Fruit fly (Drosophila melanogaster): Measurements from ENCODE around the gene CG5274.

Gene CG5274

DNA sequence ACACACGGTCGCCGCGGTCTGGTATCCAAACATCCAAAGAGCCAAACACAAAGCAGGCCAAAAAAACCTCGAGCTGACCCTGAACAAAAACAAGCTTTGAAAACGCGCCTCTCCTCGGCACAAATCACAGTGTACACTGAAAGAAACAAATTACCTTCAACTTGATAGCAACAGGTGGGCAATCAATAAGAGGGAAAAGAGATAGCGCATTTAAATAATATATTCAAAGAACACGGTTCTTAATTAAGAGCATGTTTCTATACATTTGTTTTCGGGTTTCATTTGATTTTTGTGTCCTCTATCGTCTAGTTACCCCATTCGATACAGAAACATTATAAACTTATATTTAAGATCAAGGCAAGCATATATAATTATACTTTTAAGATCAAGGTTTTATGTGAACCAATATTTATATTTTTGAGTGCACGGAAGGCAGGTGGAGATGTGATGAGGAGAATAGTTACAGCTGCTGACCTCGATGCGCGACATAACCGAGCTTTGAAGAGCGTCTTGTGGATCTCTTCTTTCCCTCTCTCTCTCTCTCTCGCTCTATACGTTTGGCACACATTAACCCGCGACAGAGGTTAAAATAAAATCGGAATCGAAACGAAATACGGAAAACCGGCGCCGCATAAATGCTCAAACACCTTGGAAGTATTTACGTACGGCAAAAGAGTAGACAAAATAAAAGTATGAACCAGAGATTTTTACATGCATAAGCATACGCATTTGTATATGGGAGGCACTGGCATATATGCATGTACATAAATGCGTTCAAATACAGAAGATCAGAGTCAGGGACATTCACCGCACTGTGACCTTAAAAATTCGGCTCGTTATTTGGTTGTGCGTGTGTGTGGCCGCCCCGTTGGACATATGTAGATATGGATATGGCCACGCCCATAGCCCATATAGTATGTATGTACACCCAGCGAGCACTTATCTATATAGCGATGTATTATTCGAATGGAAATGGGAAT lies 28.9 kb downstream of the CG5274 start:
- peak; percentile 62; the same call in 2 of the 3 replicates for TF ChIP-seq CG4496 (GFP tag; IDR thresholded peaks at IDR 0.05)
- TF ChIP-seq Pif1A (GFP tag; optimal IDR thresholded peaks at IDR 0.05): peak; percentile 85
- peak; percentile 19 for TF ChIP-seq CG13204 (GFP tag; optimal IDR thresholded peaks at IDR 0.05)
- TF ChIP-seq fd96Ca (GFP tag; IDR thresholded peaks at IDR 0.05): peak; percentile 65
- TF ChIP-seq D1 (tag; optimal IDR thresholded peaks at IDR 0.05): peak; percentile 16
- TF ChIP-seq CG14655 (GFP tag; optimal IDR thresholded peaks at IDR 0.05): no peak
- TF ChIP-seq CG34367 (tag; optimal IDR thresholded peaks at IDR 0.05): peak; percentile 62
- peak; percentile 29; the same call in 1 of the 2 replicates for TF ChIP-seq CG10348 (GFP tag; IDR thresholded peaks at IDR 0.05)
- peak; percentile 84 for TF ChIP-seq Pif1B (GFP tag; optimal IDR thresholded peaks at IDR 0.05)
- peak; percentile 65 for TF ChIP-seq CG15710 (tag; optimal IDR thresholded peaks at IDR 0.05)
- TF ChIP-seq CG32121 (GFP tag; IDR thresholded peaks at IDR 0.05): peak; percentile 70
- peak; percentile 35; the same call in 1 of the 2 replicates for TF ChIP-seq CG12605 (GFP tag; IDR thresholded peaks at IDR 0.05)
- TF ChIP-seq Snoo (tag; optimal IDR thresholded peaks at IDR 0.05): peak; percentile 65
- TF ChIP-seq CG8159 (tag; optimal IDR thresholded peaks at IDR 0.05): peak; percentile 80
- peak; percentile 22 for TF ChIP-seq gl (tag; optimal IDR thresholded peaks at IDR 0.05)
- peak; percentile 75 for TF ChIP-seq CG17806 (tag; optimal IDR thresholded peaks at IDR 0.05)
- no peak for TF ChIP-seq rn (GFP tag; IDR thresholded peaks at IDR 0.05)
- no peak for TF ChIP-seq EcR (GFP tag; optimal IDR thresholded peaks at IDR 0.05)
- TF ChIP-seq CG8301 (tag; optimal IDR thresholded peaks at IDR 0.05): peak; percentile 87
- peak; percentile 78 for TF ChIP-seq CG9948 (tag; optimal IDR thresholded peaks at IDR 0.05)
- TF ChIP-seq Ets98B (GFP tag; IDR thresholded peaks at IDR 0.05): peak; percentile 53

- TF ChIP-seq CG8301 (tag; optimal IDR thresholded peaks at IDR 0.05): no peak
- no peak for TF ChIP-seq CG15710 (tag; optimal IDR thresholded peaks at IDR 0.05)
- TF ChIP-seq gl (tag; optimal IDR thresholded peaks at IDR 0.05): no peak
- no peak for TF ChIP-seq CG12605 (GFP tag; IDR thresholded peaks at IDR 0.05)
- TF ChIP-seq EcR (GFP tag; optimal IDR thresholded peaks at IDR 0.05): no peak
These were observed 29.7 kb downstream of the CG5274 start for dm6 chr3L:20397770-20398169.

DNA sequence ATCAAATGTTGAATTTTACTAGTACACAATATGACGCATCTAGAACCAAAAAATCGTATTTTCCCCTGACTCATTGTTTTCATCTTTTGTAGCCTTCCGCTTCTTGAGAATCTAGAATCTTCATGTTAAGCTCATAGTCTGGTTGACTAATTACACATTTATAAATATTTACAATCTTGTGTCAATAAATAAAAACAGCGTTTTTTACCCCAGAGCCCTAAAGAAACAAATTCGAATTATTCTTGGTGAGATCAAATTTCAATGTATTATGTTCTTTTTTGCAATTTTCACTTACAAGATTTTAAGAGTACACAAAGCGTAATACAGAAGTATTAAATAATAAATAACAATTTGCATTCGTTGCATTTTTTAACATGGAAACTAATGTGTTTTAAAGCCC lies 31.4 kb downstream of the CG5274 start:
- TF ChIP-seq CG4496 (GFP tag; IDR thresholded peaks at IDR 0.05): no peak

DNA sequence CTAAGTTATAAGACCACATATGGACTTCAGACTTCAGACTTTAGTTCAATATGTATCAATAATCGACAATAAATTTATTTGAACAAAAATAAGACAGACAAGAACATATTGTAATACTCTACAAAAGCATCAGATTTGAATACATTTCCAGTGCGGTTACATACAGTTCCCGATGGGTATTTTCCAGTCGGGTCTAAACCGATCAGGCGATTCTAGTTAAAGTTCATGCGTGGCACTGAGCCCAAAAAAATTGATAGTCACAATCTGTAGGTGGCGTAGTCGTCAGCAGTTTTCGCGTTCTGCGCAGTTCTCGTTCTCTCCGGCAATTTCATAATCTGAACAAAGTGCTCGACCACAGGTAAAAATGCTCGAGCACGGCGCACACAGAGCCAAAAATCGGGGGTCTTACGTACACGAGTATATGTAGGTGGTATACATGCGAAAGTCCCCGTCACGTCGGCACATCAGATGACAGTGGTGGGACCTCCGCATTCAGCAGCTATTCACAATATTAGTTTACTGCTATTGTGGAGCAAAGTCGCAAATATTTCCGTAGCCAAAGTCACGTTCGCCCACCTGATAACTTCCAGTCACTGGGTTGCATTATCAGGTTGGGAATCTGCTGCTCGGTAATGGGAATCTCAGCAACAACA lies 32.1 kb downstream of the CG5274 start:
- peak; percentile 7 for TF ChIP-seq Pif1B (GFP tag; optimal IDR thresholded peaks at IDR 0.05)
- TF ChIP-seq CG13204 (GFP tag; optimal IDR thresholded peaks at IDR 0.05): no peak
- no peak for TF ChIP-seq CG14655 (GFP tag; optimal IDR thresholded peaks at IDR 0.05)
- TF ChIP-seq D1 (tag; optimal IDR thresholded peaks at IDR 0.05): no peak
- TF ChIP-seq Pif1A (GFP tag; optimal IDR thresholded peaks at IDR 0.05): no peak
- TF ChIP-seq fd96Ca (GFP tag; IDR thresholded peaks at IDR 0.05): 0 out of 3 replicates have a peak, but pooled peaks have one; percentile 13
- TF ChIP-seq Snoo (tag; optimal IDR thresholded peaks at IDR 0.05): no peak
- TF ChIP-seq CG15710 (tag; optimal IDR thresholded peaks at IDR 0.05): no peak
- TF ChIP-seq rn (GFP tag; IDR thresholded peaks at IDR 0.05): no peak
- no peak for TF ChIP-seq CG9948 (tag; optimal IDR thresholded peaks at IDR 0.05)
- TF ChIP-seq CG12605 (GFP tag; IDR thresholded peaks at IDR 0.05): no peak
- TF ChIP-seq CG34367 (tag; optimal IDR thresholded peaks at IDR 0.05): no peak

dm6 chr3L:20393357-20393756 lies 34.1 kb downstream of the CG5274 start, which contains the start of gene CG33969:
CG33969 (minus strand) TSS chr3L:20393553.
- no peak for TF ChIP-seq CG12605 (GFP tag; IDR thresholded peaks at IDR 0.05)
- TF ChIP-seq gl (tag; optimal IDR thresholded peaks at IDR 0.05): no peak
- no peak for TF ChIP-seq CG15710 (tag; optimal IDR thresholded peaks at IDR 0.05)
- TF ChIP-seq CG4496 (GFP tag; IDR thresholded peaks at IDR 0.05): no peak
- no peak for TF ChIP-seq Pif1B (GFP tag; optimal IDR thresholded peaks at IDR 0.05)
- TF ChIP-seq CG10348 (GFP tag; IDR thresholded peaks at IDR 0.05): no peak
- TF ChIP-seq CG8301 (tag; optimal IDR thresholded peaks at IDR 0.05): no peak
- TF ChIP-seq CG32121 (GFP tag; IDR thresholded peaks at IDR 0.05): no peak
- no peak for TF ChIP-seq rn (GFP tag; IDR thresholded peaks at IDR 0.05)
- no peak for TF ChIP-seq CG34367 (tag; optimal IDR thresholded peaks at IDR 0.05)
- no peak for TF ChIP-seq fd96Ca (GFP tag; IDR thresholded peaks at IDR 0.05)

- TF ChIP-seq fd96Ca (GFP tag; IDR thresholded peaks at IDR 0.05): no peak
- no peak for TF ChIP-seq CG14655 (GFP tag; optimal IDR thresholded peaks at IDR 0.05)
- TF ChIP-seq CG4496 (GFP tag; IDR thresholded peaks at IDR 0.05): no peak
- no peak for TF ChIP-seq Ets98B (GFP tag; IDR thresholded peaks at IDR 0.05)
- no peak for TF ChIP-seq CG8159 (tag; optimal IDR thresholded peaks at IDR 0.05)
- no peak for TF ChIP-seq CG32121 (GFP tag; IDR thresholded peaks at IDR 0.05)
- TF ChIP-seq CG13204 (GFP tag; optimal IDR thresholded peaks at IDR 0.05): no peak
- TF ChIP-seq CG9948 (tag; optimal IDR thresholded peaks at IDR 0.05): no peak
These were observed 38.5 kb downstream of the CG5274 start for dm6 chr3L:20388983-20389382.

Measured in whole organism, pupa.